Fruit fly (Drosophila melanogaster): ENCODE measurements around the gene Uch-L5.

Uch-L5 gene

DNA sequence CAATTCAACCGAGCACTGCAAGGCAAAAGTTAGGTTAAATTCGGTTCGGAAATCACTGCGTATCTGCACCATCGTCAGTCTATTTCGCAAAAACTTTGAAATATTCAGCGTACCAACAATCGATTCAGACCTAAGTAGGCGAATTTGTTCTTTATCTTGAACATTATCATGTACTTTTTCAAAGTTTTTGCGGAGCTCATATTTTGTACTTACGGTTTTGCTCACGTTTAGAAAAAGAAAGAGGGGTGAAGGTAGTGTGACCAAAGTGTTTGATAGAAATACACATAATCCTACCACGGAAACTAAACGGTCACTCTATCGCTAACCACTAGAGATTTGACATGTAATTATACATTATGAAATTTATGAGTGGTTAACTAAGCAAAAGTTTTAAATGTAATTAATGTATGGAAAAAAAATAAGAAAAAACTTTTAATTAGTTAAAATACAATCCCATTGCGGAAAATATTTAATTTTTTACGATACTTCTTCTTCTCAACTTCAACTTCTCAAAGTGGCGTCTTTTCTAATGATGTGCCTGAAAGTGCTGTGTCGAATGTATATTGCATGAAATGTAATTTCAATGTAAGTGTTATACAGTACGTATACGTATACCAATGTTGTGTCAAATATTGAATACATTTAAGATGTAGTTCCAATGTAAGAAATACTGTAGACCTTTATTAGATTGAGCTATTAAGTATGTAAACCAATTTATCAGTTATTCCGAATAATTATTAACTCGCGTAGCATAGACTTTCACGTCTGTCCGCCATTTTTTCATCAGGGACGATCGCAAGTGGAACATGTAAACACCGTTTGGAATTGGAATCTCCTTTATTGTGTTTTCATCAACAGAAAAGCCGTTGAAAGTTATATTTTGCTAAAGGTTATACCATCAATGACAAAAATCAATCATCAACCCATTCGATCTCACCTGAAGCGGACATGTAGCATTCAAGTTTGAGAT lies 34.8 kb upstream of the Uch-L5 start, which contains the start of gene RpS9 (continued):
- TF ChIP-seq Chrac-16 (GFP tag; optimal IDR thresholded peaks at IDR 0.05) (no peak), kah (GFP tag; optimal IDR thresholded peaks at IDR 0.05) (no peak), CG9437 (GFP tag; optimal IDR thresholded peaks at IDR 0.05) (peak; percentile 47), CG16815 (GFP tag; optimal IDR thresholded peaks at IDR 0.05) (no peak), Abd-B (GFP tag; optimal IDR thresholded peaks at IDR 0.05) (peak; percentile 11), Asciz (GFP tag; optimal IDR thresholded peaks at IDR 0.05) (peak; percentile 22), CG4617 (GFP tag; optimal IDR thresholded peaks at IDR 0.05; ENCODE audit: borderline replicate concordance) (no peak), CG11247 (GFP tag; IDR thresholded peaks at IDR 0.05) (no peak), jigr1 (GFP tag; IDR thresholded peaks at IDR 0.05) (no peak), ewg (GFP tag; optimal IDR thresholded peaks at IDR 0.05) (no peak), CG10959 (GFP tag; IDR thresholded peaks at IDR 0.05) (no peak), CG9876 (GFP tag; optimal IDR thresholded peaks at IDR 0.05) (no peak), Max (GFP tag; optimal IDR thresholded peaks at IDR 0.05) (peak; percentile 72), Nf-YB (GFP tag; optimal IDR thresholded peaks at IDR 0.05) (peak; percentile 33), danr (GFP tag; IDR thresholded peaks at IDR 0.05) (no peak), sob (GFP tag; IDR thresholded peaks at IDR 0.05) (peak; percentile 42; the same call in 1 of the 2 replicates), emc (GFP tag; optimal IDR thresholded peaks at IDR 0.05) (no peak), CG30020 (tag; optimal IDR thresholded peaks at IDR 0.05) (no peak), Nf-YC (tag; optimal IDR thresholded peaks at IDR 0.05) (peak; percentile 24), bigmax (GFP tag; optimal IDR thresholded peaks at IDR 0.05) (peak; percentile 99), tx (GFP tag; optimal IDR thresholded peaks at IDR 0.05) (no peak), dm (GFP tag; optimal IDR thresholded peaks at IDR 0.05) (peak; percentile 86), CG4282 (GFP tag; optimal IDR thresholded peaks at IDR 0.05) (no peak), CG15479 (GFP tag; optimal IDR thresholded peaks at IDR 0.05) (no peak), odd (GFP tag; optimal IDR thresholded peaks at IDR 0.05) (peak; percentile 48), CG4820 (GFP tag; optimal IDR thresholded peaks at IDR 0.05) (no peak), Mad (GFP tag; optimal IDR thresholded peaks at IDR 0.05) (no peak), CG31441 (GFP tag; IDR thresholded peaks at IDR 0.05) (no peak; the same call in 1 of the 2 replicates), CG11093 (GFP tag; IDR thresholded peaks at IDR 0.05) (no peak), CG12659 (GFP tag; optimal IDR thresholded peaks at IDR 0.05) (peak; percentile 63), Hand (GFP tag; optimal IDR thresholded peaks at IDR 0.05) (peak; percentile 0), zfh2 (GFP tag; optimal IDR thresholded peaks at IDR 0.05) (no peak), CG17385 (GFP tag; optimal IDR thresholded peaks at IDR 0.05) (peak; percentile 36), CG14441 (GFP tag; IDR thresholded peaks at IDR 0.05) (no peak), lola (GFP tag; optimal IDR thresholded peaks at IDR 0.05) (no peak), insv (GFP tag; optimal IDR thresholded peaks at IDR 0.05) (peak in 1 of 2 experiments; percentile 38), HLHmδ (GFP tag; optimal IDR thresholded peaks at IDR 0.05) (no peak), CG11695 (GFP tag; IDR thresholded peaks at IDR 0.05) (0 out of 3 replicates have a peak, but pooled peaks have one; percentile 11), Hsf (GFP tag; optimal IDR thresholded peaks at IDR 0.05) (no peak), CG2202 (tag; optimal IDR thresholded peaks at IDR 0.05) (peak; percentile 7), crol (GFP tag; IDR thresholded peaks at IDR 0.05) (no peak), CG12744 (GFP tag; optimal IDR thresholded peaks at IDR 0.05) (no peak), CG14710 (tag; optimal IDR thresholded peaks at IDR 0.05) (peak; percentile 53), Xbp1 (GFP tag; optimal IDR thresholded peaks at IDR 0.05) (no peak), row (GFP tag; IDR thresholded peaks at IDR 0.05) (no peak), sug (tag; optimal IDR thresholded peaks at IDR 0.05) (peak; percentile 39), GATAe (GFP tag; conservative IDR thresholded peaks at IDR 0.05) (no peak), slbo (GFP tag; IDR thresholded peaks at IDR 0.05) (no peak)
